Fruit fly (Drosophila melanogaster) whole organism, prepupa: ENCODE data around the gene Ork1.
A peak's percentile ranks its signal among the peaks of the same experiment; 100 is the strongest.

Experiments used
- CG10669 ChIP-seq: fragments of 200-800 bp; sonication (Bioruptor generic); optimal IDR thresholded peaks from 3 replicates; lab custom pipeline; 2018; ENCODE audit warnings: missing biosample characterization, mild to moderate bottlenecking, missing genetic modification characterization, moderate library complexity
- CG11902 ChIP-seq: fragments of 200-800 bp; sonication (Bioruptor generic); optimal IDR thresholded peaks from 3 replicates; lab custom pipeline; 2016; ENCODE audit warnings: missing biosample characterization, missing genetic modification characterization
- CG15336 ChIP-seq: fragments of 200-800 bp; sonication (Bioruptor generic); IDR thresholded peaks from 2 replicates; pipeline ENCODE4 v1.3.6; 2022; ENCODE audit warnings: missing biosample characterization, missing genetic modification characterization
- CG1621 ChIP-seq: fragments of 200-800 bp; sonication (Bioruptor generic); optimal IDR thresholded peaks from 3 replicates; lab custom pipeline; 2018; ENCODE audit warnings: missing biosample characterization, mild to moderate bottlenecking, missing genetic modification characterization
- CG16779 ChIP-seq: fragments of 200-800 bp; sonication (Bioruptor generic); optimal IDR thresholded peaks from 3 replicates; lab custom pipeline; 2017; ENCODE audit warnings: missing biosample characterization, mild to moderate bottlenecking, missing genetic modification characterization
- CG3032 ChIP-seq: fragments of 200-800 bp; optimal IDR thresholded peaks from 2 replicates; lab custom pipeline; 2019; ENCODE audit warnings: missing biosample characterization, mild to moderate bottlenecking, missing genetic modification characterization, moderate library complexity
- CG32006 ChIP-seq: fragments of 200-800 bp; sonication (Bioruptor generic); optimal IDR thresholded peaks from 3 replicates; lab custom pipeline; 2017; ENCODE audit warnings: missing biosample characterization, mild to moderate bottlenecking, missing genetic modification characterization
- CG3919 ChIP-seq: fragments of 200-800 bp; sonication (Bioruptor generic); optimal IDR thresholded peaks from 3 replicates; lab custom pipeline; 2016; ENCODE audit warnings: missing biosample characterization, missing genetic modification characterization
- CG6163 ChIP-seq: fragments of 200-800 bp; sonication (Bioruptor generic); IDR thresholded peaks from 3 replicates; pipeline ENCODE4 v1.3.6; 2022; ENCODE audit warnings: missing biosample characterization, missing genetic modification characterization
- CG6276 ChIP-seq: fragments of 200-800 bp; sonication (Bioruptor generic); optimal IDR thresholded peaks from 2 replicates; lab custom pipeline; 2017; ENCODE audit warnings: missing biosample characterization, mild to moderate bottlenecking, missing genetic modification characterization
- CG6808 ChIP-seq: fragments of 200-800 bp; sonication (Bioruptor generic); optimal IDR thresholded peaks from 3 replicates; lab custom pipeline; 2017; ENCODE audit warnings: missing biosample characterization, missing genetic modification characterization, mild to moderate bottlenecking, moderate library complexity, missing genetic modification reagents
- CG6854 ChIP-seq: fragments of 200-800 bp; sonication (Bioruptor generic); optimal IDR thresholded peaks from 2 replicates; lab custom pipeline; 2017; ENCODE audit warnings: missing biosample characterization, mild to moderate bottlenecking, missing genetic modification characterization
- CG7368 ChIP-seq: fragments of 200-800 bp; sonication (Bioruptor generic); optimal IDR thresholded peaks from 3 replicates; lab custom pipeline; 2016; ENCODE audit warnings: missing biosample characterization, missing genetic modification characterization
- CG8319 ChIP-seq: fragments of 200-800 bp; sonication (Bioruptor generic); optimal IDR thresholded peaks from 3 replicates; lab custom pipeline; 2016; ENCODE audit warnings: missing biosample characterization, missing genetic modification characterization
- CG9139 ChIP-seq: fragments of 200-800 bp; sonication (Bioruptor generic); optimal IDR thresholded peaks from 3 replicates; lab custom pipeline; 2017; ENCODE audit warnings: missing biosample characterization, mild to moderate bottlenecking, missing genetic modification characterization
- Eip75B ChIP-seq: fragments of 200-800 bp; sonication (Bioruptor generic); optimal IDR thresholded peaks from 3 replicates; lab custom pipeline; 2016; ENCODE audit warnings: missing biosample characterization, missing genetic modification characterization
- Eip78C ChIP-seq: fragments of 200-800 bp; sonication (Bioruptor generic); peaks from one replicate; lab custom pipeline; 2016; ENCODE audit warnings: missing biosample characterization, missing genetic modification characterization
- Gug ChIP-seq: fragments of 200-800 bp; sonication (Bioruptor generic); IDR thresholded peaks from 2 replicates; pipeline ENCODE4 v1.3.6; 2022; ENCODE audit warnings: missing biosample characterization, missing genetic modification characterization
- Hr38 ChIP-seq: sonication (Bioruptor generic); optimal IDR thresholded peaks from 2 replicates; lab custom pipeline; 2016; ENCODE audit warnings: missing biosample characterization, missing genetic modification characterization
- Hr39 ChIP-seq: fragments of 200-800 bp; sonication (Bioruptor generic); optimal IDR thresholded peaks from 2 replicates; lab custom pipeline; 2016; ENCODE audit warnings: missing biosample characterization, missing genetic modification characterization
- Lpt ChIP-seq: fragments of 200-800 bp; sonication (Bioruptor generic); optimal IDR thresholded peaks from 3 replicates; lab custom pipeline; 2016; ENCODE audit warnings: missing biosample characterization, missing genetic modification characterization
- Met ChIP-seq: fragments of 200-800 bp; sonication (Bioruptor generic); optimal IDR thresholded peaks from 3 replicates; lab custom pipeline; 2016; ENCODE audit warnings: missing biosample characterization, missing genetic modification characterization
- Sox102F ChIP-seq: fragments of 200-800 bp; sonication (Bioruptor generic); optimal IDR thresholded peaks from 2 replicates; lab custom pipeline; 2016; ENCODE audit warnings: missing biosample characterization, mild to moderate bottlenecking, missing genetic modification characterization
- Sox14 ChIP-seq: fragments of 200-800 bp; sonication (Bioruptor generic); optimal IDR thresholded peaks from 3 replicates; lab custom pipeline; 2016; ENCODE audit warnings: missing biosample characterization, missing genetic modification characterization
- Sox15 ChIP-seq: fragments of 200-800 bp; sonication (Bioruptor generic); optimal IDR thresholded peaks from 3 replicates; lab custom pipeline; 2016; ENCODE audit warnings: missing biosample characterization, missing genetic modification characterization
- dac ChIP-seq: fragments of 200-800 bp; sonication (Bioruptor generic); optimal IDR thresholded peaks from 2 replicates; lab custom pipeline; 2017; ENCODE audit warnings: missing biosample characterization, mild to moderate bottlenecking, missing genetic modification characterization
- eg ChIP-seq: fragments of 200-800 bp; sonication (Bioruptor generic); IDR thresholded peaks from 3 replicates; pipeline ENCODE4 v1.3.6; 2022; ENCODE audit warnings: missing biosample characterization, missing genetic modification characterization
- esn ChIP-seq: fragments of 200-800 bp; sonication (Bioruptor generic); optimal IDR thresholded peaks from 2 replicates; lab custom pipeline; 2016; ENCODE audit warnings: missing biosample characterization, mild to moderate bottlenecking, missing genetic modification characterization, moderate library complexity
- fd59A ChIP-seq: fragments of 200-800 bp; sonication (Bioruptor generic); optimal IDR thresholded peaks from 2 replicates; lab custom pipeline; 2017; ENCODE audit warnings: missing biosample characterization, mild to moderate bottlenecking, missing genetic modification characterization, missing genetic modification reagents
- fd85E ChIP-seq: fragments of 200-800 bp; sonication (Bioruptor generic); optimal IDR thresholded peaks from 3 replicates; lab custom pipeline; 2016; ENCODE audit warnings: missing biosample characterization, missing genetic modification characterization
- fkh ChIP-seq: fragments of 200-800 bp; sonication (Bioruptor generic); optimal IDR thresholded peaks from 3 replicates; lab custom pipeline; 2017; ENCODE audit warnings: missing biosample characterization, mild to moderate bottlenecking, missing genetic modification characterization, moderate library complexity
- net ChIP-seq: fragments of 200-800 bp; sonication (Bioruptor generic); optimal IDR thresholded peaks from 3 replicates; lab custom pipeline; 2016; ENCODE audit warnings: missing biosample characterization, missing genetic modification characterization
- pdm3 ChIP-seq: fragments of 200-800 bp; sonication (Bioruptor generic); optimal IDR thresholded peaks from 3 replicates; lab custom pipeline; 2016; ENCODE audit warnings: missing biosample characterization, missing genetic modification characterization
- spab ChIP-seq: fragments of 200-800 bp; sonication (Bioruptor generic); optimal IDR thresholded peaks from 2 replicates; lab custom pipeline; 2017; ENCODE audit warnings: missing biosample characterization, mild to moderate bottlenecking, missing genetic modification characterization, missing genetic modification reagents
- svp ChIP-seq: fragments of 200-800 bp; sonication (Bioruptor generic); peaks from one replicate; lab custom pipeline; 2016; ENCODE audit warnings: missing biosample characterization, missing genetic modification characterization
- topi ChIP-seq: fragments of 200-800 bp; sonication (Bioruptor generic); optimal IDR thresholded peaks from 3 replicates; lab custom pipeline; 2016; ENCODE audit warnings: missing biosample characterization, missing genetic modification characterization
- vri ChIP-seq: fragments of 200-800 bp; sonication (Bioruptor generic); optimal IDR thresholded peaks from 3 replicates; lab custom pipeline; 2016; ENCODE audit warnings: missing biosample characterization, mild to moderate bottlenecking, missing genetic modification characterization

The Ork1 gene

DNA sequence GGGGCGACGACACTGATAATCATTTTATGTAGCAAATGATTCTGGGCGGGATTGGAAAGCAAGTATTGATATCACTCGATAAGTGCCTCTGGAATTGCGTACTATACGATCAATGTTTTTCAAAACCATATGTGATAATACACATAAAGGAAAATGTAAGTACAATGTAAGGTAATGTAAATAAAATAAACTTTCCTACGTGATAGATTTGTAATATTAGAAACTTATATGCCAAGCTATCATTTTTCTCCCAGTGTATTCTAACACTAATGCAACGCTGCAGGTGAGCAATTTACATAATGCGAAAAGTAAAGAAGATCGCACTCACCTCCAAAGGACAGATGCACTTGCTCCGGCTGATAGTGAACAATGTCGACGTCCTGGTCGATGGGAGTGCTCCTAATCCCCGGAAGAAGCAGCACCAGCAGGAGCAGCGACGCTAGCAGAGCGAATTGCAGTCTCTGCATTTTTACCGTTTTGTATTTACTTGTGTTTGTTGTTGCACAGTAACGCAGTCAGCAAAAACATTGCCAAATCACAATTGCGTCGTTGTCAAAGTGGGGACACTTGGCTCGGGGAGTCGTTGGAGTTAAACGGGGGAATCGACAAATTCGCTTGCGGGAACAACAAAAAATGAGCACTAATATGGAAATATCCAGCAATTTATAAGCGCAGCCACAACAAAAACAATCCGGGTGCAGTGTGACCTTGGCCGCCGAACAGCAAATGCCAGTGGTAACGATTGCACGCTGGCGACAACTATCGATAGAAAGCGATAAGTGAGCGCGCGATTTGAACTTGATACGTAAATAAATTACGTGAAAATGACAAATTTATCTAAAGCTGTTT, 13.7 kb downstream of the Ork1 start, which contains the start of gene CG1637 (continued):
- TF ChIP-seq CG8319 (peak; percentile 15), vri (GFP tag; lab: Kevin White, UChicago) (peak; percentile 1), Sox102F (GFP tag; lab: Kevin White, UChicago) (no peak), Lpt (GFP tag; lab: Kevin White, UChicago) (no peak), CG6163 (GFP tag; lab: Robert Waterston, UW) (0 out of 3 replicates have a peak, but pooled peaks have one; percentile 17), Hr38 (GFP tag; lab: Kevin White, UChicago) (no peak), Met (GFP tag; lab: Kevin White, UChicago) (no peak), fd59A (GFP tag; lab: Kevin White, UChicago) (no peak), CG7368 (no peak)

dm6 chrX:10876451-10876850, 14.6 kb downstream of the Ork1 start:
- no peak for TF ChIP-seq CG6854 (GFP tag; lab: Kevin White, UChicago)
- no peak for TF ChIP-seq CG11902
- TF ChIP-seq CG7368 = no peak
- no peak for TF ChIP-seq Eip78C (GFP tag; lab: Kevin White, UChicago)
- TF ChIP-seq CG3919 (GFP tag; lab: Kevin White, UChicago) = no peak
- no peak for TF ChIP-seq esn
- TF ChIP-seq fd85E (GFP tag; lab: Kevin White, UChicago) = no peak
- no peak for TF ChIP-seq Hr39
- TF ChIP-seq CG8319 = no peak
- no peak for TF ChIP-seq svp (GFP tag; lab: Kevin White, UChicago)
- TF ChIP-seq dac = no peak
- no peak for TF ChIP-seq Eip75B (GFP tag; lab: Kevin White, UChicago)
- TF ChIP-seq CG32006 = no peak
- no peak for TF ChIP-seq Sox15 (GFP tag; lab: Kevin White, UChicago)
- TF ChIP-seq CG3032 (tag; lab: Kevin White, UChicago) = no peak
- TF ChIP-seq Sox102F (GFP tag; lab: Kevin White, UChicago) = no peak
- no peak for TF ChIP-seq eg (GFP tag; lab: Robert Waterston, UW)

DNA sequence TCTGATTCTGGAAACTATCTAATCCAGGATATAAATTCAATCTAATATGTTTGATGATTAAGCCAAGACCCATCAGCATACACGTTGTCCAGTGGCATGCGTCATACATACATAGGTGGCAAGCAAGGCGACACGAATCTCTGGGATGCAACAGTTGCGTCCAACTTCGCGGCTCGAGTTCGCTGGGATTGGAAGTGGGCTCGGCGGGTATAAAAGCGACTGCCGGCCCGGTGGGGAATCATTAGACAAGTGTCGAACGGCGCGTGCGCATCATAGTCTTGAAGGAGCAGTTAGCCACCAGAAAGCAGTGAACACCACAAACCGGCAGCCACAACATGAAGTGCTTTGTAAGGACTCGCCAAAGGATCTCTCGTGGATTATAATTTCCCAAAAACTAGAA, 22.0 kb downstream of the Ork1 start, which contains the start of gene CG2157:
TSS of gene CG2157 (plus strand) at position 240 of the 400 bp plus-strand sequence.
- TF ChIP-seq CG8319 = no peak
- TF ChIP-seq CG7368 = no peak
- no peak for TF ChIP-seq Sox15 (GFP tag; lab: Kevin White, UChicago)
- no peak for TF ChIP-seq Sox14 (GFP tag; lab: Kevin White, UChicago)
- no peak for TF ChIP-seq CG1621
- no peak for TF ChIP-seq CG32006
- TF ChIP-seq svp (GFP tag; lab: Kevin White, UChicago) = no peak
- no peak for TF ChIP-seq CG6808 (GFP tag; lab: Kevin White, UChicago)
- no peak for TF ChIP-seq Gug
- no peak for TF ChIP-seq topi
- no peak for TF ChIP-seq spab (GFP tag; lab: Kevin White, UChicago)
- TF ChIP-seq net = no peak
- no peak for TF ChIP-seq Eip78C (GFP tag; lab: Kevin White, UChicago)
- no peak for TF ChIP-seq CG9139 (GFP tag; lab: Kevin White, UChicago)

dm6 chrX:10867692-10868091, 23.4 kb downstream of the Ork1 start:
- no peak for TF ChIP-seq CG10669 (GFP tag; lab: Kevin White, UChicago)
- TF ChIP-seq Hr39 = no peak
- TF ChIP-seq CG15336 = no peak
- no peak for TF ChIP-seq fd85E (GFP tag; lab: Kevin White, UChicago)
- no peak for TF ChIP-seq fd59A (GFP tag; lab: Kevin White, UChicago)
- TF ChIP-seq CG11902 = no peak
- no peak for TF ChIP-seq CG1621
- no peak for TF ChIP-seq Sox15 (GFP tag; lab: Kevin White, UChicago)
- TF ChIP-seq pdm3 = no peak
- TF ChIP-seq CG3032 (tag; lab: Kevin White, UChicago) = no peak
- TF ChIP-seq CG6854 (GFP tag; lab: Kevin White, UChicago) = no peak
- TF ChIP-seq spab (GFP tag; lab: Kevin White, UChicago) = no peak
- no peak for TF ChIP-seq vri (GFP tag; lab: Kevin White, UChicago)
- no peak for TF ChIP-seq Sox102F (GFP tag; lab: Kevin White, UChicago)
- TF ChIP-seq Sox14 (GFP tag; lab: Kevin White, UChicago) = no peak
- TF ChIP-seq esn = no peak
- no peak for TF ChIP-seq CG8319
- no peak for TF ChIP-seq CG16779 (tag; lab: Kevin White, UChicago)
- TF ChIP-seq CG6276 (GFP tag; lab: Kevin White, UChicago) = no peak
- TF ChIP-seq fkh (GFP tag; lab: Kevin White, UChicago) = no peak
